Worm (Caenorhabditis elegans) whole organism, L4 larva: ENCODE measurements around the gene pph-4.1.

Experiments used
- fos-1 ChIP-seq: fragments of 150-350 bp; optimal IDR thresholded peaks from 2 replicates; lab custom pipeline; 2014; ENCODE audit warnings: missing biosample characterization, missing genetic modification characterization
- lin-39 ChIP-seq: fragments of 150-350 bp; optimal IDR thresholded peaks from 2 replicates; lab custom pipeline; 2014; ENCODE audit warnings: missing biosample characterization, missing genetic modification reagents, missing genetic modification characterization
- sdz-12 ChIP-seq: fragments of 200-800 bp; sonication (Bioruptor generic); optimal IDR thresholded peaks from 2 replicates; lab custom pipeline; 2018; ENCODE audit warnings: mild to moderate bottlenecking, missing genetic modification characterization, missing compliant biosample characterization
- ztf-11 ChIP-seq: fragments of 150-350 bp; optimal IDR thresholded peaks from 2 replicates; lab custom pipeline; 2014; ENCODE audit warnings: missing biosample characterization, missing genetic modification characterization

- TF ChIP-seq sdz-12 (GFP tag; lab: Kevin White, UChicago) (no peak), lin-39 (tag; lab: Kevin White, UChicago) (no peak), fos-1 (tag; lab: Kevin White, UChicago) (no peak), ztf-11 (no peak)
Measured at ce11 chrIII:12325284-12325683, 25.9 kb downstream of the pph-4.1 start.
